Fruit fly (Drosophila melanogaster): ENCODE results near the gene drd.

Gene drd

DNA sequence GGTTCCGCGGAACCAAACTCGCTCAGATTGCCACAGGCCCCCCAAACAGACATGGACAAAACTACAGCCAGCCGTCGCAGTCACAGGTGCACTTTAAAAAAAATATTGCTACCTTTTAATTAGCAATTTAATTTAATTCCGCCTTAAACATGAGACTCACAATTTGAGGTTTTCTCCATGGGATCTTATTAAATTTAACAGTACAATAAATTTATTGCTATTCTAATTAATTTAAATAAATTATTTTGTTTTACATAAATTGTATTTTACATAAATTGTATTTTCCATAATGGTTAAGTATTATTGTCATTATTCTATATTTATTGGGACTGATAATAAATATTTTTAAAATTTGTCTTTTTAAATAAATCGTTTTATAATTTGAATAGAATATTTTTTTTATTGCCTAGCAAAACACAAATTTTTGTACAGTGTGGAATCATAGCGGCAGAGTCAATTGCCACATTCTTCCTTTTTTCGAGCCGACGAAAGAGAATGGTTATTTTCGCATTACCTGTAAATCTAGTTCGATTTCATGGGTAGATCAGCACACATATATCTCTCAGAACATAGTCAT is 2.0 kb upstream of the drd start:
- TF ChIP-seq pad (GFP tag; optimal IDR thresholded peaks at IDR 0.05) (no peak), CG7045 (GFP tag; optimal IDR thresholded peaks at IDR 0.05) (no peak), tj (GFP tag; optimal IDR thresholded peaks at IDR 0.05) (no peak), Clk (GFP tag; optimal IDR thresholded peaks at IDR 0.05) (no peak), CG5204 (GFP tag; optimal IDR thresholded peaks at IDR 0.05) (no peak), ovo (GFP tag; optimal IDR thresholded peaks at IDR 0.05) (no peak), CG1620 (GFP tag; optimal IDR thresholded peaks at IDR 0.05) (no peak), CG14711 (tag; optimal IDR thresholded peaks at IDR 0.05) (no peak), toe (GFP tag; optimal IDR thresholded peaks at IDR 0.05) (no peak)

DNA sequence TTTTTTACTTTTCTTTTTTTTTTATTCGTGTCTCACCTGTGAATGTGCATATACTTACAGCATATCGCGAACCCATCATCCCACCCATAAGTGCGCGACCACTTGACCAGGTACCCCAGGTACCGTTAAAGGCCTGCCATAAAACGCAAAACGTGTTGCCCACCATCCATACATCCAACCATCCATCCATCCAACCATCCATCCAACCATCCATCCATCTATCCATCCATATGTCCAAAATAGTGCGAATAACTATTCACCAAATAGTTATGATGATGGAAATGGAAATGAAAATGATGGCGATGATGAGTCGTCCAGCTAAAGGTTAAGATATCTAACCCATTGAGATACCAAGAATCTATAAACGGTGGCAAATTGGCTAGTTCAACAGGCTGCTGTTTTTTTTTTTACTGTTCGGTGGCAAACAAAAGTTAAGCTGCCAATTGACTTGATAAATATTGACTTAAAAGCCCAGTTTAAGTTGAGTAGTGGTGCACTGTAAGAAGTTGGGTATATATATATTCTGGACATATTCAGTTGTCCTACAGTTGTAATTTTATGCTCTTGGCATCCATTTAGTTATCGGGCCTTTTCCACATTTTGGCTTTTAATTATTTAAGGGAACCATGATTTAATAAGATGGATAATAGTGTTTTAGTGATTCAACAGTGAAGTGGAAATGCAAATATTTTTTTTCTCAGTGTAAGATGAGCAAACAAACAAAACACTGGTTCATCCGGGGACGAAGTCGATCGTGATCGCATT is 2.5 kb downstream of the drd start:
- TF ChIP-seq Crg-1 (GFP tag; optimal IDR thresholded peaks at IDR 0.05) = no peak
- peak; percentile 3 for TF ChIP-seq CG5204 (GFP tag; optimal IDR thresholded peaks at IDR 0.05)

DNA sequence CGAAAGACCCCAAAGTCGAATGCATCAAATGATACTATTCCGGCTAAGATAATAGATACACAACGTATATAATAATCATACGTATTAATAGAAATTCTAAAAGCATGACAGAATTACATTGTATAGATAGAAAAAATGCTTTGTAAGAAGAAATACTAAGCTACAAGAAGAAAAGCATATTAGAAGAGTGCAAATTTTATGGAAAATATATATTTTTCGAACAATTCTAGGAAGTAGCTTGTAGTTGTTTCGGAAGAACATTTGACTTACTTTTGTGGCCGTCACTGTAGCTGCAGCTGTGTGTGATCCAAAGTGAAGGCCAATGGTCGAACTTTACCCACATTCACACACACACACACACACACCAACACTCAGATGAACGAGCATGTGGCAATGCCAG is 6.5 kb downstream of the drd start:
- TF ChIP-seq cnc (optimal IDR thresholded peaks at IDR 0.05) (no peak), bab1 (GFP tag; optimal IDR thresholded peaks at IDR 0.05) (peak; percentile 31)

DNA sequence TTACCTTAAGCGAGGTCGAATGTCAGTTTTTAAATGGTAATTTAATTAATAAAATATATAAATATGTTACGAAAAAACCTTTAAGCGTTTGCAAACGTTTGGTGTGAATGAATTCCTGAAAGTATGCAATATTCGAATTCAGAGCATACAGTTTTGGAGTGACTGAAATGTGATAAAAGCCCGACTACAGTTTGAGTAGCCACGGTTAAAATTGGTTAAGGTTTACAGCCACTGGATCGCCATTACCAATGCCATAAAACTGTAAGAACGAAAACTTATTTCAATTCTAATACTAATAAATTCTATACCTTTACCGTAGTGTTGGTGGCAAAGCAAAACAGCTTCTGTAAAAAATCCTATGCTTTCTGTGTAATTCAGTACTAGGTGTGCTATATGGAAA is 11.7 kb downstream of the drd start:
- TF ChIP-seq CG11617 (GFP tag; optimal IDR thresholded peaks at IDR 0.05) (no peak), Hr96 (GFP tag; optimal IDR thresholded peaks at IDR 0.05) (no peak), cnc (optimal IDR thresholded peaks at IDR 0.05) (no peak)

DNA sequence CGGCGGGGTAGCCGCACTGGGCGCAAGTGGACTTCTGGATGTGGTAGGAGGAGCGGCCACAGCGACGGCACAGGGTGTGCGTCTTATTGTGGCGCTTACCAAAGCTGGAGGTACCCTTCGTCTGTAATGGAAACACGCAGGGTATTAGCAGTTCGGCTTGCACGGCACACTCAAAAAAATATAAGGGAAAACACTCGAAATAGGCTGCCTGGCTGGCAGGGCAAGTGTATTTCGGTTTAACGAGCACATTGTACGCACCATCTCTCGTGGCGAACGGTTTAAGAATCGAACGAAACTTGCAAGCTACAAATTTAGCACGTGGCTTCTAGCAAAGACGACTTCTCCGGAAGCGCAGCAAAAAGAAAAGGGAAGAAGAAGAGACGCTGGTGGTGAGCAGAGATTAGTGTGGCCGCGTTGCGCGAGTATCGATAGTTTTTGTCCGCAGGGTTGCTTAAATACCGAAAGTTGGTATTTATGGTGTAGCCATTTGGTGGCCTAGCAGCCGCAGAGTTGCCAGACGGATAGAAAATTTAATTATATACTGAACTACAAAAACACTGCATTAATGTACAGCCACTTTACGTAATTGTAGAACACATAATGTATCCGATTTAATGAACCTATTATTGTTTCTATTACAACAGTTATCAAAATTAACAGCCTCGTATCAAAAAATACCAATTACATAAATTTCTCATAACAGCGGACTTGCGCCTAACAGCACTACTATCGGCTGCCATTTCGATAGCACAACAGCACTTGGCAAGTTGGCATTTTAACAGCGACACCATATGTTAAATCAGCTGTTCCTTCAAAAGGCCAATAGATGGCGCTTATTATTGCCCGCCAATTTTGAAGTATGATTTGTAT is 13.7 kb downstream of the drd start, which contains the start of gene RpL37-1:
Gene RpL37-1 (minus strand): TSS at position 374 of the 870 bp plus-strand sequence.
- TF ChIP-seq tj (GFP tag; optimal IDR thresholded peaks at IDR 0.05) (peak; percentile 62), CG33017 (tag; optimal IDR thresholded peaks at IDR 0.05) (no peak), CG14711 (tag; optimal IDR thresholded peaks at IDR 0.05) (peak; percentile 47), bab1 (GFP tag; optimal IDR thresholded peaks at IDR 0.05) (peak; percentile 86), cic (GFP tag; optimal IDR thresholded peaks at IDR 0.05) (peak; percentile 19), CG1620 (GFP tag; optimal IDR thresholded peaks at IDR 0.05) (peak; percentile 72), CG5204 (GFP tag; optimal IDR thresholded peaks at IDR 0.05) (peak; percentile 26), CG7045 (GFP tag; optimal IDR thresholded peaks at IDR 0.05) (peak; percentile 16), Mnt (GFP tag; optimal IDR thresholded peaks at IDR 0.05) (peak; percentile 96), Clk (GFP tag; optimal IDR thresholded peaks at IDR 0.05) (no peak), CG12768 (GFP tag; optimal IDR thresholded peaks at IDR 0.05) (no peak), kay (GFP tag; ENCODE audit: borderline replicate concordance) (no peak), CG7101 (tag; optimal IDR thresholded peaks at IDR 0.05) (peak; percentile 78), ovo (GFP tag; optimal IDR thresholded peaks at IDR 0.05) (peak; percentile 78), toe (GFP tag; optimal IDR thresholded peaks at IDR 0.05) (no peak), pad (GFP tag; optimal IDR thresholded peaks at IDR 0.05) (peak; percentile 64), Crg-1 (GFP tag; optimal IDR thresholded peaks at IDR 0.05) (peak; percentile 64), CG11617 (GFP tag; optimal IDR thresholded peaks at IDR 0.05) (peak; percentile 65), Hr96 (GFP tag; optimal IDR thresholded peaks at IDR 0.05) (peak; percentile 74), cnc (optimal IDR thresholded peaks at IDR 0.05) (no peak)

DNA sequence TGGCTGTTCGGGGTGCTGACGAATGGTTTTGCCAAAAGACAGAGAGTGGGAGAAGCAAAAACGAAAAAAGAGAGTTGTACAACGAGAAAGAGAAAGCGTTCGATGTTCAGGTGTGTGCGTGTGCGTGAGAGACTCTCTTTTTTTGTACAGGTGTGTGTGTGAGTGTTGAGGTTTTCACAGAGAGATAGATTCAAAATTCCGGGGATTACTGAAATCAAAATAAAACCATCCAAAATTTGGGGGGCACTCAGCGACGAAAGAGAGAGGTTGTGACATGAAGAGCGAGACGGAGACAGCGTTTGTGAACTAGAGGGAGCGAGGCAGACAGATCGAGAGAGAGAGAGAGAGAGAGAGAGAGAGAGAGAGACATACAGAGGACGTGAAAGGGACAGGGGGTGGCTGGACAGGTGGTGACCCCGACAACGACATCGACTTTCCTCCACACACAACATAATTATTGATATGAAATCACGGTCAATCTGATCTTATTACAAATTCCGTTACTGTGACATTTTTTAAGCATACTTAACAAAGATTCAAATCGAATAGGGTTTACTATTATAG is 17.8 kb downstream of the drd start:
- TF ChIP-seq CG1620 (GFP tag; optimal IDR thresholded peaks at IDR 0.05) = no peak
- no peak for TF ChIP-seq pad (GFP tag; optimal IDR thresholded peaks at IDR 0.05)
- no peak for TF ChIP-seq CG14711 (tag; optimal IDR thresholded peaks at IDR 0.05)
- no peak for TF ChIP-seq CG33017 (tag; optimal IDR thresholded peaks at IDR 0.05)
- no peak for TF ChIP-seq kay (GFP tag; ENCODE audit: borderline replicate concordance)
- TF ChIP-seq CG12768 (GFP tag; optimal IDR thresholded peaks at IDR 0.05) = no peak
- no peak for TF ChIP-seq CG11617 (GFP tag; optimal IDR thresholded peaks at IDR 0.05)
- TF ChIP-seq cic (GFP tag; optimal IDR thresholded peaks at IDR 0.05) = no peak
- TF ChIP-seq bab1 (GFP tag; optimal IDR thresholded peaks at IDR 0.05) = no peak
- TF ChIP-seq ovo (GFP tag; optimal IDR thresholded peaks at IDR 0.05) = no peak
- no peak for TF ChIP-seq cnc (optimal IDR thresholded peaks at IDR 0.05)
- no peak for TF ChIP-seq Crg-1 (GFP tag; optimal IDR thresholded peaks at IDR 0.05)
- no peak for TF ChIP-seq CG7045 (GFP tag; optimal IDR thresholded peaks at IDR 0.05)
- no peak for TF ChIP-seq tj (GFP tag; optimal IDR thresholded peaks at IDR 0.05)
- no peak for TF ChIP-seq Mnt (GFP tag; optimal IDR thresholded peaks at IDR 0.05)

All from whole organism, adult.